Worm (Caenorhabditis elegans): ENCODE measurements around the gene T27F7.12.

T27F7.12 gene

ce11 chrII:4948118-4948517 is 41.8 kb upstream of the T27F7.12 start:
- no peak for TF ChIP-seq ama-1 (optimal IDR thresholded peaks at IDR 0.05)
- no peak for TF ChIP-seq hnd-1 (tag; optimal IDR thresholded peaks at IDR 0.05)
- TF ChIP-seq ets-7 (tag; optimal IDR thresholded peaks at IDR 0.05): no peak
- no peak for TF ChIP-seq aly-1 (tag; optimal IDR thresholded peaks at IDR 0.05)
- no peak for TF ChIP-seq pes-1 (GFP tag; IDR thresholded peaks at IDR 0.05)
- TF ChIP-seq ceh-13 (GFP tag; optimal IDR thresholded peaks at IDR 0.05): no peak
- TF ChIP-seq flt-1 (GFP tag; IDR thresholded peaks at IDR 0.05): no peak
- no peak for TF ChIP-seq scrt-1 (GFP tag; IDR thresholded peaks at IDR 0.05)
- TF ChIP-seq F13C5.2 (tag; optimal IDR thresholded peaks at IDR 0.05): no peak
- TF ChIP-seq tra-4 (tag; optimal IDR thresholded peaks at IDR 0.05): no peak
- no peak for TF ChIP-seq sea-1 (GFP tag; conservative IDR thresholded peaks at IDR 0.05)
- TF ChIP-seq tbx-11 (GFP tag; IDR thresholded peaks at IDR 0.05): no peak
- TF ChIP-seq hmbx-1 (tag; optimal IDR thresholded peaks at IDR 0.05): no peak
- no peak for TF ChIP-seq tbx-37 (GFP tag; conservative IDR thresholded peaks at IDR 0.05)
- no peak for TF ChIP-seq B0310.2 (tag; optimal IDR thresholded peaks at IDR 0.05)
- no peak for TF ChIP-seq ceh-36 (tag; optimal IDR thresholded peaks at IDR 0.05)

ce11 chrII:4949380-4949950 is 40.4 kb upstream of the T27F7.12 start, which contains the start of the genes try-1 and zyg-12:
try-1 (minus strand) TSS chrII:4949527.
zyg-12 (plus strand) TSS chrII:4949900.
- TF ChIP-seq ets-7 (tag; optimal IDR thresholded peaks at IDR 0.05): no peak

ce11 chrII:4953289-4953688 is 36.6 kb upstream of the T27F7.12 start, which contains the start of gene ndx-3:
ndx-3 (plus strand) TSS chrII:4953589.
- TF ChIP-seq sea-1 (GFP tag; conservative IDR thresholded peaks at IDR 0.05) (no peak), ceh-36 (tag; optimal IDR thresholded peaks at IDR 0.05) (no peak), tbx-37 (GFP tag; conservative IDR thresholded peaks at IDR 0.05) (no peak), flt-1 (GFP tag; IDR thresholded peaks at IDR 0.05) (no peak), hmbx-1 (tag; optimal IDR thresholded peaks at IDR 0.05) (no peak), pes-1 (GFP tag; IDR thresholded peaks at IDR 0.05) (no peak), hmg-4 (GFP tag; optimal IDR thresholded peaks at IDR 0.05) (no peak), scrt-1 (GFP tag; IDR thresholded peaks at IDR 0.05) (no peak)

ce11 chrII:4954099-4954959 is 35.6 kb upstream of the T27F7.12 start:
- no peak for TF ChIP-seq hmg-4 (GFP tag; optimal IDR thresholded peaks at IDR 0.05)
- no peak for TF ChIP-seq aly-1 (tag; optimal IDR thresholded peaks at IDR 0.05)
- no peak for TF ChIP-seq ets-7 (tag; optimal IDR thresholded peaks at IDR 0.05)
- no peak for TF ChIP-seq tra-4 (tag; optimal IDR thresholded peaks at IDR 0.05)
- TF ChIP-seq flt-1 (GFP tag; IDR thresholded peaks at IDR 0.05): no peak
- no peak for TF ChIP-seq sea-1 (GFP tag; conservative IDR thresholded peaks at IDR 0.05)
- no peak for TF ChIP-seq scrt-1 (GFP tag; IDR thresholded peaks at IDR 0.05)
- no peak for TF ChIP-seq hnd-1 (tag; optimal IDR thresholded peaks at IDR 0.05)
- TF ChIP-seq tbx-37 (GFP tag; conservative IDR thresholded peaks at IDR 0.05): no peak
- no peak for TF ChIP-seq pes-1 (GFP tag; IDR thresholded peaks at IDR 0.05)
- TF ChIP-seq tbx-11 (GFP tag; IDR thresholded peaks at IDR 0.05): no peak
- no peak for TF ChIP-seq hmbx-1 (tag; optimal IDR thresholded peaks at IDR 0.05)
- TF ChIP-seq ceh-13 (GFP tag; optimal IDR thresholded peaks at IDR 0.05): no peak

- 0 out of 2 replicates have a peak, but pooled peaks have one; percentile 23 for TF ChIP-seq sea-1 (GFP tag; conservative IDR thresholded peaks at IDR 0.05)
- TF ChIP-seq B0310.2 (tag; optimal IDR thresholded peaks at IDR 0.05): no peak
- no peak for TF ChIP-seq tbx-11 (GFP tag; IDR thresholded peaks at IDR 0.05)
- no peak for TF ChIP-seq hnd-1 (tag; optimal IDR thresholded peaks at IDR 0.05)
- peak; percentile 16 for TF ChIP-seq F13C5.2 (tag; optimal IDR thresholded peaks at IDR 0.05)
- peak; percentile 54; the same call in 1 of the 2 replicates for TF ChIP-seq tbx-37 (GFP tag; conservative IDR thresholded peaks at IDR 0.05)
- no peak for TF ChIP-seq ceh-13 (GFP tag; optimal IDR thresholded peaks at IDR 0.05)
- no peak for TF ChIP-seq ceh-36 (tag; optimal IDR thresholded peaks at IDR 0.05)
- TF ChIP-seq hmg-4 (GFP tag; optimal IDR thresholded peaks at IDR 0.05): no peak
- TF ChIP-seq flt-1 (GFP tag; IDR thresholded peaks at IDR 0.05): no peak
- TF ChIP-seq ets-7 (tag; optimal IDR thresholded peaks at IDR 0.05): peak; percentile 3
- no peak; the same call in 1 of the 2 replicates for TF ChIP-seq pes-1 (GFP tag; IDR thresholded peaks at IDR 0.05)
Observed at ce11 chrII:4955353-4955752, 34.5 kb upstream of the T27F7.12 start, which contains the start of gene pbs-3. pbs-3 (minus strand) TSS chrII:4955427.

ce11 chrII:4959719-4960118 is 30.2 kb upstream of the T27F7.12 start, which contains the start of gene ulp-2:
ulp-2 (minus strand) TSS chrII:4959876.
- TF ChIP-seq B0310.2 (tag; optimal IDR thresholded peaks at IDR 0.05) (no peak), aly-1 (tag; optimal IDR thresholded peaks at IDR 0.05) (no peak), ets-7 (tag; optimal IDR thresholded peaks at IDR 0.05) (no peak), ceh-36 (tag; optimal IDR thresholded peaks at IDR 0.05) (no peak), hnd-1 (tag; optimal IDR thresholded peaks at IDR 0.05) (no peak), F13C5.2 (tag; optimal IDR thresholded peaks at IDR 0.05) (no peak), ama-1 (optimal IDR thresholded peaks at IDR 0.05) (no peak), tbx-11 (GFP tag; IDR thresholded peaks at IDR 0.05) (no peak), scrt-1 (GFP tag; IDR thresholded peaks at IDR 0.05) (no peak), flt-1 (GFP tag; IDR thresholded peaks at IDR 0.05) (no peak), tbx-37 (GFP tag; conservative IDR thresholded peaks at IDR 0.05) (no peak), ceh-13 (GFP tag; optimal IDR thresholded peaks at IDR 0.05) (no peak), tra-4 (tag; optimal IDR thresholded peaks at IDR 0.05) (no peak), sea-1 (GFP tag; conservative IDR thresholded peaks at IDR 0.05) (no peak), hmbx-1 (tag; optimal IDR thresholded peaks at IDR 0.05) (no peak)

ce11 chrII:4960690-4961089 is 29.2 kb upstream of the T27F7.12 start:
- TF ChIP-seq tbx-11 (GFP tag; IDR thresholded peaks at IDR 0.05): no peak
- no peak for TF ChIP-seq hmg-4 (GFP tag; optimal IDR thresholded peaks at IDR 0.05)
- no peak for TF ChIP-seq flt-1 (GFP tag; IDR thresholded peaks at IDR 0.05)
- TF ChIP-seq ama-1 (optimal IDR thresholded peaks at IDR 0.05): no peak
- TF ChIP-seq hnd-1 (tag; optimal IDR thresholded peaks at IDR 0.05): no peak
- TF ChIP-seq pes-1 (GFP tag; IDR thresholded peaks at IDR 0.05): no peak
- TF ChIP-seq tra-4 (tag; optimal IDR thresholded peaks at IDR 0.05): no peak

All from whole organism, early embryonic.